Fruit fly (Drosophila melanogaster) whole organism, embryonic: ENCODE measurements around the gene CG43077.
A peak's percentile ranks its signal among the peaks of the same experiment; 100 is the strongest.

Experiments used
- Ada2b ChIP-seq: fragments of 200-800 bp; sonication (Bioruptor generic); IDR thresholded peaks from 2 replicates; pipeline ENCODE4 v1.3.6; 2022; ENCODE audit warnings: missing biosample characterization, missing genetic modification characterization
- Asciz ChIP-seq: fragments of 200-800 bp; sonication (Bioruptor generic); optimal IDR thresholded peaks from 2 replicates; lab custom pipeline; 2017; ENCODE audit warnings: missing biosample characterization, mild to moderate bottlenecking, missing genetic modification characterization, missing genetic modification reagents
- C15 ChIP-seq: fragments of 200-800 bp; sonication (Bioruptor generic); IDR thresholded peaks from 3 replicates; pipeline ENCODE4 v1.3.6; 2022; ENCODE audit warnings: missing biosample characterization, missing genetic modification characterization
- CG10431 ChIP-seq: fragments of 200-800 bp; sonication (Bioruptor generic); optimal IDR thresholded peaks from 3 replicates; lab custom pipeline; 2018; ENCODE audit warnings: missing biosample characterization, mild to moderate bottlenecking, missing genetic modification characterization
- CG10959 ChIP-seq: fragments of 200-800 bp; sonication (Bioruptor generic); IDR thresholded peaks from 2 replicates; pipeline ENCODE4 v1.3.6; 2022; ENCODE audit warnings: missing biosample characterization, missing genetic modification characterization
- CG11504 ChIP-seq: fragments of 200-800 bp; sonication (Bioruptor generic); optimal IDR thresholded peaks from 3 replicates; lab custom pipeline; 2019; ENCODE audit warnings: missing biosample characterization, mild to moderate bottlenecking, missing genetic modification characterization, moderate library complexity
- CG12299 ChIP-seq: fragments of 200-800 bp; sonication (Bioruptor generic); optimal IDR thresholded peaks from 2 replicates; lab custom pipeline; 2018; ENCODE audit warnings: missing biosample characterization, mild to moderate bottlenecking, missing genetic modification characterization
- CG12769 ChIP-seq: fragments of 200-800 bp; sonication (Bioruptor generic); optimal IDR thresholded peaks from 2 replicates; lab custom pipeline; 2019; ENCODE audit warnings: missing biosample characterization, mild to moderate bottlenecking, missing genetic modification characterization, moderate library complexity
- CG14860 ChIP-seq: fragments of 200-800 bp; sonication (Bioruptor generic); IDR thresholded peaks from 3 replicates; pipeline ENCODE4 v1.3.6; 2022; ENCODE audit warnings: missing biosample characterization, missing genetic modification characterization; ENCODE audit not compliant: partially characterized antibody
- CG1603 ChIP-seq: fragments of 200-800 bp; sonication (Bioruptor generic); optimal IDR thresholded peaks from 2 replicates; lab custom pipeline; 2019; ENCODE audit warnings: missing biosample characterization, mild to moderate bottlenecking, missing genetic modification characterization, moderate library complexity
- CG18599 ChIP-seq: fragments of 200-800 bp; sonication (Bioruptor generic); optimal IDR thresholded peaks from 3 replicates; lab custom pipeline; 2017; ENCODE audit warnings: missing biosample characterization, missing genetic modification characterization, mild to moderate bottlenecking, moderate library complexity, missing genetic modification reagents
- CG2678 ChIP-seq: fragments of 200-800 bp; sonication (Bioruptor generic); optimal IDR thresholded peaks from 3 replicates; lab custom pipeline; 2019; ENCODE audit warnings: missing biosample characterization, mild to moderate bottlenecking, missing genetic modification characterization, moderate library complexity
- CG30403 ChIP-seq: fragments of 200-800 bp; sonication (Bioruptor generic); optimal IDR thresholded peaks from 3 replicates; lab custom pipeline; 2016; ENCODE audit warnings: missing biosample characterization, missing genetic modification characterization
- CG31224 ChIP-seq: fragments of 200-800 bp; sonication (Bioruptor generic); IDR thresholded peaks from 2 replicates; pipeline ENCODE4 v1.3.6; 2022; ENCODE audit warnings: missing biosample characterization, missing genetic modification characterization
- CG3281 ChIP-seq: fragments of 200-800 bp; sonication (Bioruptor generic); optimal IDR thresholded peaks from 3 replicates; lab custom pipeline; 2017; ENCODE audit warnings: missing biosample characterization, mild to moderate bottlenecking, missing genetic modification characterization
- CG34422 ChIP-seq: fragments of 200-800 bp; sonication (Bioruptor generic); IDR thresholded peaks from 3 replicates; pipeline ENCODE4 v1.3.6; 2022; ENCODE audit warnings: missing biosample characterization, missing genetic modification characterization
- CG8089 ChIP-seq: fragments of 200-800 bp; sonication (Bioruptor generic); optimal IDR thresholded peaks from 3 replicates; lab custom pipeline; 2016; ENCODE audit warnings: missing biosample characterization, missing genetic modification characterization
- CG9797 ChIP-seq: fragments of 200-800 bp; sonication (Bioruptor generic); optimal IDR thresholded peaks from 3 replicates; lab custom pipeline; 2018; ENCODE audit warnings: missing biosample characterization, mild to moderate bottlenecking, missing genetic modification characterization
- CG9817 ChIP-seq: fragments of 200-800 bp; sonication (Bioruptor generic); optimal IDR thresholded peaks from 2 replicates; lab custom pipeline; 2018; ENCODE audit warnings: missing biosample characterization, mild to moderate bottlenecking, missing genetic modification characterization, moderate library complexity
- CG9932 ChIP-seq: fragments of 200-800 bp; sonication (Bioruptor generic); IDR thresholded peaks from 2 replicates; pipeline ENCODE4 v1.3.6; 2022; ENCODE audit warnings: missing biosample characterization, missing genetic modification characterization
- CHES-1-like ChIP-seq: fragments of 200-800 bp; sonication (Bioruptor generic); optimal IDR thresholded peaks from 2 replicates; lab custom pipeline; 2016; ENCODE audit warnings: missing biosample characterization, missing genetic modification characterization
- CrebB ChIP-seq: fragments of 200-800 bp; sonication (Bioruptor generic); optimal IDR thresholded peaks from 3 replicates; lab custom pipeline; 2018; ENCODE audit warnings: missing biosample characterization, mild to moderate bottlenecking, missing genetic modification characterization
- Dbx ChIP-seq: fragments of 200-800 bp; sonication (Bioruptor generic); IDR thresholded peaks from 3 replicates; pipeline ENCODE4 v1.3.6; 2022; ENCODE audit warnings: missing biosample characterization, missing genetic modification characterization
- Dp ChIP-seq: fragments of 200-800 bp; sonication (Bioruptor generic); optimal IDR thresholded peaks from 2 replicates; lab custom pipeline; 2018; ENCODE audit warnings: missing biosample characterization, mild to moderate bottlenecking, missing genetic modification characterization, moderate library complexity
- Fer1 ChIP-seq: fragments of 200-800 bp; sonication (Bioruptor generic); optimal IDR thresholded peaks from 2 replicates; lab custom pipeline; 2017; ENCODE audit warnings: missing biosample characterization, mild to moderate bottlenecking, missing genetic modification characterization
- H2.0 ChIP-seq: fragments of 200-800 bp; sonication (Bioruptor generic); IDR thresholded peaks from 2 replicates; pipeline ENCODE4 v1.3.6; 2022; ENCODE audit warnings: missing biosample characterization, missing genetic modification characterization
- Hey ChIP-seq: fragments of 200-800 bp; sonication (Bioruptor generic); optimal IDR thresholded peaks from 3 replicates; lab custom pipeline; 2018; ENCODE audit warnings: missing biosample characterization, mild to moderate bottlenecking, missing genetic modification characterization
- Nf-YC ChIP-seq: fragments of 200-800 bp; optimal IDR thresholded peaks from 3 replicates; lab custom pipeline; 2019; ENCODE audit warnings: missing biosample characterization, mild to moderate bottlenecking, missing genetic modification characterization, moderate library complexity
- PHDP ChIP-seq: fragments of 200-800 bp; sonication (Bioruptor generic); optimal IDR thresholded peaks from 3 replicates; lab custom pipeline; 2018; ENCODE audit warnings: missing biosample characterization, mild to moderate bottlenecking, missing genetic modification characterization, moderate library complexity
- Sin3A ChIP-seq: fragments of >200 bp; optimal IDR thresholded peaks from 2 replicates; lab custom pipeline; 2018
- Stat92E ChIP-seq, 3 experiments: fragments of >200 bp in 2 of 3; fragments of 200-800 bp in 1 of 3; sonication (Bioruptor generic) in 1 of 3; optimal IDR thresholded peaks; 2 replicates each; lab custom pipeline; 2017 to 2019; ENCODE audit warnings: missing biosample characterization in 3 of 3, missing genetic modification characterization in 3 of 3, mild to moderate bottlenecking in 1 of 3, moderate library complexity in 1 of 3
- Taf1 ChIP-seq: fragments of 200-800 bp; sonication (Bioruptor generic); IDR thresholded peaks from 2 replicates; pipeline ENCODE4 v1.3.6; 2022; ENCODE audit warnings: missing biosample characterization, missing genetic modification characterization
- Xbp1 ChIP-seq: fragments of 200-800 bp; sonication (Bioruptor generic); optimal IDR thresholded peaks from 3 replicates; lab custom pipeline; 2016; ENCODE audit warnings: missing biosample characterization, mild to moderate bottlenecking, missing genetic modification characterization
- al ChIP-seq: fragments of 200-800 bp; sonication (Bioruptor generic); IDR thresholded peaks from 2 replicates; pipeline ENCODE4 v1.3.6; 2022; ENCODE audit warnings: missing biosample characterization, missing genetic modification characterization
- ase ChIP-seq: fragments of 200-800 bp; sonication (Bioruptor generic); IDR thresholded peaks from 3 replicates; pipeline ENCODE4 v1.3.6; 2022; ENCODE audit warnings: missing biosample characterization, missing genetic modification characterization
- btn ChIP-seq: fragments of 200-800 bp; sonication (Bioruptor generic); optimal IDR thresholded peaks from 2 replicates; lab custom pipeline; 2016; ENCODE audit warnings: missing biosample characterization, missing genetic modification characterization
- chif ChIP-seq, 2 experiments: fragments of 200-800 bp; sonication (Bioruptor generic); optimal IDR thresholded peaks; 3 replicates each; lab custom pipeline; 2016; ENCODE audit warnings: missing biosample characterization in 2 of 2, missing genetic modification characterization in 2 of 2
- fd64A ChIP-seq: fragments of 200-800 bp; sonication (Bioruptor generic); optimal IDR thresholded peaks from 3 replicates; lab custom pipeline; 2018; ENCODE audit warnings: missing biosample characterization, mild to moderate bottlenecking, missing genetic modification characterization
- grau ChIP-seq: fragments of 200-800 bp; optimal IDR thresholded peaks from 3 replicates; lab custom pipeline; 2019; ENCODE audit warnings: missing biosample characterization, mild to moderate bottlenecking, missing genetic modification characterization, moderate library complexity
- hbn ChIP-seq: fragments of 200-800 bp; sonication (Bioruptor generic); IDR thresholded peaks from 2 replicates; pipeline ENCODE4 v1.3.6; 2022; ENCODE audit warnings: missing biosample characterization, missing genetic modification characterization; ENCODE audit not compliant: partially characterized antibody
- ind ChIP-seq: fragments of 200-800 bp; sonication (Bioruptor generic); optimal IDR thresholded peaks from 3 replicates; lab custom pipeline; 2016; ENCODE audit warnings: missing biosample characterization, missing genetic modification characterization
- lilli ChIP-seq: fragments of 200-800 bp; sonication (Bioruptor generic); optimal IDR thresholded peaks from 3 replicates; lab custom pipeline; 2016; ENCODE audit warnings: missing biosample characterization, missing genetic modification characterization
- sens ChIP-seq: fragments of 200-800 bp; sonication (Bioruptor generic); peaks from one replicate; lab custom pipeline; 2016; ENCODE audit warnings: missing biosample characterization, missing genetic modification characterization
- sisA ChIP-seq: fragments of 200-800 bp; sonication (Bioruptor generic); IDR thresholded peaks from 2 replicates; pipeline ENCODE4 v1.3.6; 2022; ENCODE audit warnings: missing biosample characterization, missing genetic modification characterization
- so ChIP-seq: fragments of 200-800 bp; sonication (Bioruptor generic); IDR thresholded peaks from 3 replicates; pipeline ENCODE4 v1.3.6; 2022; ENCODE audit warnings: missing biosample characterization, missing genetic modification characterization
- tin ChIP-seq: fragments of 200-800 bp; sonication (Bioruptor generic); optimal IDR thresholded peaks from 3 replicates; lab custom pipeline; 2016; ENCODE audit warnings: missing biosample characterization, missing genetic modification characterization
- tna ChIP-seq: fragments of 200-800 bp; sonication (Bioruptor generic); IDR thresholded peaks from 2 replicates; pipeline ENCODE4 v1.3.6; 2022; ENCODE audit warnings: missing biosample characterization, missing genetic modification characterization; ENCODE audit not compliant: partially characterized antibody
- ttk ChIP-seq: fragments of 200-800 bp; sonication (Bioruptor generic); IDR thresholded peaks from 2 replicates; pipeline ENCODE4 v2.1.2; 2022; ENCODE audit warnings: missing biosample characterization, missing genetic modification characterization
- vnd ChIP-seq: fragments of 200-800 bp; sonication (Bioruptor generic); IDR thresholded peaks from 3 replicates; pipeline ENCODE4 v1.3.6; 2022; ENCODE audit warnings: missing biosample characterization, missing genetic modification characterization; ENCODE audit not compliant: partially characterized antibody
- vvl ChIP-seq: fragments of 200-800 bp; sonication (Bioruptor generic); IDR thresholded peaks from 2 replicates; pipeline ENCODE4 v1.3.6; 2022; ENCODE audit warnings: missing biosample characterization, missing genetic modification characterization
- zfh2 ChIP-seq: fragments of 200-800 bp; sonication (Bioruptor generic); optimal IDR thresholded peaks from 2 replicates; lab custom pipeline; 2016; ENCODE audit warnings: missing biosample characterization, missing genetic modification characterization

Gene CG43077

dm6 chrX:17022004-17022403 is 46.3 kb downstream of the CG43077 start, which contains the start of gene CG43996:
Gene CG43996, plus strand, starts transcription at chrX:17022304.
- TF ChIP-seq chif (GFP tag; optimal IDR thresholded peaks at IDR 0.05; lab: Kevin White, UChicago) (no peak), CG10431 (no peak), tna (GFP tag; lab: Robert Waterston, UW) (no peak), CG1603 (no peak), CHES-1-like (GFP tag; lab: Kevin White, UChicago) (no peak), al (no peak), H2.0 (GFP tag; lab: Robert Waterston, UW) (no peak), Asciz (GFP tag; lab: Kevin White, UChicago) (no peak), fd64A (GFP tag; lab: Kevin White, UChicago) (no peak), C15 (GFP tag; lab: Robert Waterston, UW) (no peak), CG8089 (GFP tag; lab: Kevin White, UChicago) (no peak), CG2678 (tag; lab: Kevin White, UChicago) (no peak), CrebB (tag; lab: Kevin White, UChicago) (no peak), Stat92E (GFP tag; optimal IDR thresholded peaks at IDR 0.05; lab: Kevin White, UChicago) (no peak), Nf-YC (tag; lab: Kevin White, UChicago) (no peak), CG12769 (no peak), Sin3A (lab: Kevin White, UChicago) (no peak)

DNA sequence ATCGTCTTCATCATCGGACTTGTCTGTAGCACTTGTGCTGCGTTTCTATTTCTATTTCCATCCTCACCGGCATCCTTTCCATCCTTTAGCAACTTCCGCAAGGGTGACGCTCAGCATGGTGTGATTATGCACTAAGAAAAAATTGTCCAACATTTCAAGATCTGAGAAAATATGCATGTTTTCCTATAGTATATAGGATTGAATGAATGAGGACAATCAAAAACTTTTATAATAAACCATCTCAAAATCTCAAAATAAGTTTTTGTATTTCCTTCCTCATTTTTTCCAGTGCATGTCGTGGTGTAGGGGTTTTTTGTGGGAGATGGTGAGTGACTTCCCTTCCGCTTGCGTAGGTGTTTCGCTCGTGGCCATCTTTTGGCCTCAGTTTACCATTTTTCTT is 46.9 kb downstream of the CG43077 start:
- TF ChIP-seq CG9817 (tag; lab: Kevin White, UChicago) = peak; percentile 17
- TF ChIP-seq CG12299 (tag; lab: Kevin White, UChicago) = no peak
- TF ChIP-seq CG3281 (GFP tag; lab: Kevin White, UChicago) = peak; percentile 12
- peak; percentile 11 for TF ChIP-seq Xbp1
- no peak for TF ChIP-seq vnd (GFP tag; lab: Robert Waterston, UW)
- TF ChIP-seq hbn (GFP tag; lab: Robert Waterston, UW) = no peak
- no peak for TF ChIP-seq vvl (GFP tag; lab: Robert Waterston, UW)
- TF ChIP-seq btn (GFP tag; lab: Kevin White, UChicago) = peak; percentile 9
- TF ChIP-seq CG10959 (GFP tag; lab: Robert Waterston, UW) = no peak
- TF ChIP-seq Dbx = peak; percentile 32; the same call in 1 of the 3 replicates
- TF ChIP-seq Dp (GFP tag; lab: Kevin White, UChicago) = no peak
- no peak for TF ChIP-seq CG9932
- no peak for TF ChIP-seq Taf1 (GFP tag; lab: Robert Waterston, UW)
- TF ChIP-seq ase = no peak
- TF ChIP-seq sens = peak; percentile 61
- TF ChIP-seq CG9797 (GFP tag; lab: Kevin White, UChicago) = no peak
- no peak for TF ChIP-seq zfh2 (GFP tag; lab: Kevin White, UChicago)
- peak; percentile 2 for TF ChIP-seq tin (GFP tag; lab: Kevin White, UChicago)
- TF ChIP-seq CG11504 (tag; lab: Kevin White, UChicago) = peak; percentile 52
- TF ChIP-seq CG31224 (GFP tag; lab: Robert Waterston, UW) = peak; percentile 24; the same call in 1 of the 2 replicates
- TF ChIP-seq lilli = no peak
- TF ChIP-seq CG30403 (GFP tag; lab: Kevin White, UChicago) = peak; percentile 26
- 0 out of 2 replicates have a peak, but pooled peaks have one; percentile 33 for TF ChIP-seq ttk (GFP tag; lab: Robert Waterston, UW)
- no peak for TF ChIP-seq CG34422
- TF ChIP-seq CG18599 (GFP tag; lab: Kevin White, UChicago) = peak; percentile 68
- TF ChIP-seq CG14860 = no peak
- no peak for TF ChIP-seq so
- peak; percentile 33 for TF ChIP-seq Fer1 (GFP tag; lab: Kevin White, UChicago)
- TF ChIP-seq sisA = peak; percentile 43; the same call in 1 of the 2 replicates
- TF ChIP-seq PHDP (tag; lab: Kevin White, UChicago) = peak; percentile 30
- TF ChIP-seq Ada2b (GFP tag; lab: Robert Waterston, UW) = 0 out of 2 replicates have a peak, but pooled peaks have one; percentile 4
- TF ChIP-seq grau (tag; lab: Kevin White, UChicago) = peak; percentile 18
- TF ChIP-seq ind (GFP tag; lab: Kevin White, UChicago) = no peak
- TF ChIP-seq Hey (tag; lab: Kevin White, UChicago) = no peak
